Comparison of ENCODE assay signal across 5 fruit fly cellular contexts in genomic region chr2L:19140257-19140983, dm6.
TF ChIP-seq lines count a peak whose summit lies in the region.

No protein-coding gene starts in this region.

- TF ChIP-seq CTCF in whole organism, embryonic (GFP tag; optimal IDR thresholded peaks at IDR 0.05; lab: Kevin White, UChicago) = no peak

TF ChIP-seq in whole organism, adult, 20 proteins besides CTCF, POLR2A, EP300 and RAD21:
- no peak for TF ChIP-seq CG12768 (GFP tag; optimal IDR thresholded peaks at IDR 0.05; lab: Kevin White, UChicago)
- peak; percentile 76 for TF ChIP-seq tj (GFP tag; optimal IDR thresholded peaks at IDR 0.05; lab: Kevin White, UChicago)

TF ChIP-seq in whole organism, embryonic, 481 proteins besides CTCF, POLR2A, EP300 and RAD21 (continues in another document):
- TF ChIP-seq en (GFP tag; optimal IDR thresholded peaks at IDR 0.05; lab: Kevin White, UChicago) (no peak), dysf (GFP tag; IDR thresholded peaks at IDR 0.05; lab: Robert Waterston, UW) (peak; percentile 31; the same call in 1 of the 3 replicates), CG10959 (GFP tag; IDR thresholded peaks at IDR 0.05; lab: Robert Waterston, UW) (no peak), CG17385 (GFP tag; optimal IDR thresholded peaks at IDR 0.05; lab: Kevin White, UChicago) (no peak), CG10147 (GFP tag; optimal IDR thresholded peaks at IDR 0.05; lab: Kevin White, UChicago) (no peak), CG13424 (tag; optimal IDR thresholded peaks at IDR 0.05; lab: Kevin White, UChicago) (no peak), CG15601 (tag; optimal IDR thresholded peaks at IDR 0.05; lab: Kevin White, UChicago) (peak; percentile 34), CG11504 (tag; optimal IDR thresholded peaks at IDR 0.05; lab: Kevin White, UChicago) (no peak), B-H2 (GFP tag; optimal IDR thresholded peaks at IDR 0.05; lab: Kevin White, UChicago) (peak; percentile 1), NC2β (GFP tag; optimal IDR thresholded peaks at IDR 0.05; lab: Kevin White, UChicago) (no peak), CG16779 (GFP tag; IDR thresholded peaks at IDR 0.05; lab: Robert Waterston, UW) (no peak), grau (tag; optimal IDR thresholded peaks at IDR 0.05; lab: Kevin White, UChicago) (peak; percentile 48), CG3281 (GFP tag; optimal IDR thresholded peaks at IDR 0.05; lab: Kevin White, UChicago) (no peak), Hsf (GFP tag; optimal IDR thresholded peaks at IDR 0.05; lab: Kevin White, UChicago) (no peak), phol (tag; optimal IDR thresholded peaks at IDR 0.05; lab: Kevin White, UChicago) (no peak), CG11560 (tag; IDR thresholded peaks at IDR 0.05; lab: Robert Waterston, UW) (no peak), zfh2 (GFP tag; optimal IDR thresholded peaks at IDR 0.05; lab: Kevin White, UChicago) (no peak), sr (GFP tag; IDR thresholded peaks at IDR 0.05; lab: Robert Waterston, UW) (no peak), CG9876 (GFP tag; optimal IDR thresholded peaks at IDR 0.05; lab: Kevin White, UChicago) (no peak), CG9215 (GFP tag; IDR thresholded peaks at IDR 0.05; lab: Robert Waterston, UW) (no peak), odd (GFP tag; optimal IDR thresholded peaks at IDR 0.05; lab: Kevin White, UChicago) (peak; percentile 21), Deaf1 (tag; optimal IDR thresholded peaks at IDR 0.05; lab: Kevin White, UChicago) (peak; percentile 49), CG30431 (GFP tag; optimal IDR thresholded peaks at IDR 0.05; lab: Kevin White, UChicago) (no peak)

TF ChIP-seq in whole organism, prepupa, 60 proteins besides CTCF, POLR2A, EP300 and RAD21 (continues in another document):
- TF ChIP-seq lz (GFP tag; optimal IDR thresholded peaks at IDR 0.05; lab: Kevin White, UChicago) (no peak), CG10669 (GFP tag; optimal IDR thresholded peaks at IDR 0.05; lab: Kevin White, UChicago) (peak; percentile 45), CG31627 (GFP tag; optimal IDR thresholded peaks at IDR 0.05; lab: Kevin White, UChicago) (peak; percentile 17), CG6808 (GFP tag; optimal IDR thresholded peaks at IDR 0.05; lab: Kevin White, UChicago) (peak; percentile 17), CG11902 (GFP tag; optimal IDR thresholded peaks at IDR 0.05; lab: Kevin White, UChicago) (no peak), Eip78C (GFP tag; lab: Kevin White, UChicago) (peak; percentile 57), CG15336 (GFP tag; IDR thresholded peaks at IDR 0.05; lab: Robert Waterston, UW) (no peak), pdm3 (GFP tag; optimal IDR thresholded peaks at IDR 0.05; lab: Kevin White, UChicago) (no peak), CG8119 (GFP tag; IDR thresholded peaks at IDR 0.05; lab: Robert Waterston, UW) (no peak), CG9139 (GFP tag; optimal IDR thresholded peaks at IDR 0.05; lab: Kevin White, UChicago) (no peak), Smox (GFP tag; optimal IDR thresholded peaks at IDR 0.05; lab: Kevin White, UChicago) (no peak), CG11294 (GFP tag; IDR thresholded peaks at IDR 0.05; lab: Robert Waterston, UW) (no peak), Sox15 (GFP tag; optimal IDR thresholded peaks at IDR 0.05; lab: Kevin White, UChicago) (no peak), salr (GFP tag; optimal IDR thresholded peaks at IDR 0.05; lab: Kevin White, UChicago) (no peak), CG6163 (GFP tag; IDR thresholded peaks at IDR 0.05; lab: Robert Waterston, UW) (peak; percentile 31; the same call in 1 of the 3 replicates), Sox102F (GFP tag; optimal IDR thresholded peaks at IDR 0.05; lab: Kevin White, UChicago) (no peak), CG16779 (tag; optimal IDR thresholded peaks at IDR 0.05; lab: Kevin White, UChicago) (no peak), esn (GFP tag; optimal IDR thresholded peaks at IDR 0.05; lab: Kevin White, UChicago) (no peak), fkh (GFP tag; optimal IDR thresholded peaks at IDR 0.05; lab: Kevin White, UChicago) (peak; percentile 85), Gug (GFP tag; IDR thresholded peaks at IDR 0.05; lab: Robert Waterston, UW) (no peak), Eip75B (GFP tag; optimal IDR thresholded peaks at IDR 0.05; lab: Kevin White, UChicago) (peak; percentile 61), Hr39 (GFP tag; optimal IDR thresholded peaks at IDR 0.05; lab: Kevin White, UChicago) (no peak), Ets96B (tag; optimal IDR thresholded peaks at IDR 0.05; lab: Kevin White, UChicago) (no peak), dac (GFP tag; optimal IDR thresholded peaks at IDR 0.05; lab: Kevin White, UChicago) (no peak), CG1621 (tag; optimal IDR thresholded peaks at IDR 0.05; lab: Kevin White, UChicago) (no peak)

TF ChIP-seq in whole organism, pupa, 21 proteins besides CTCF, POLR2A, EP300 and RAD21:
- TF ChIP-seq rn (GFP tag; IDR thresholded peaks at IDR 0.05; lab: Robert Waterston, UW) (no peak), D1 (tag; optimal IDR thresholded peaks at IDR 0.05; lab: Kevin White, UChicago) (no peak), Pif1A (GFP tag; optimal IDR thresholded peaks at IDR 0.05; lab: Kevin White, UChicago) (peak; percentile 6), gl (tag; optimal IDR thresholded peaks at IDR 0.05; lab: Kevin White, UChicago) (peak; percentile 16), CG4496 (GFP tag; IDR thresholded peaks at IDR 0.05; lab: Robert Waterston, UW) (no peak), CG8301 (tag; optimal IDR thresholded peaks at IDR 0.05; lab: Kevin White, UChicago) (no peak), CG9948 (tag; optimal IDR thresholded peaks at IDR 0.05; lab: Kevin White, UChicago) (peak; percentile 10), CG15710 (tag; optimal IDR thresholded peaks at IDR 0.05; lab: Kevin White, UChicago) (no peak), Snoo (tag; optimal IDR thresholded peaks at IDR 0.05; lab: Kevin White, UChicago) (no peak), EcR (GFP tag; optimal IDR thresholded peaks at IDR 0.05; lab: Kevin White, UChicago) (no peak), CG34367 (tag; optimal IDR thresholded peaks at IDR 0.05; lab: Kevin White, UChicago) (no peak), fd96Ca (GFP tag; IDR thresholded peaks at IDR 0.05; lab: Robert Waterston, UW) (no peak), CG17806 (tag; optimal IDR thresholded peaks at IDR 0.05; lab: Kevin White, UChicago) (peak; percentile 49), Pif1B (GFP tag; optimal IDR thresholded peaks at IDR 0.05; lab: Kevin White, UChicago) (no peak), CG32121 (GFP tag; IDR thresholded peaks at IDR 0.05; lab: Robert Waterston, UW) (no peak), CG13204 (GFP tag; optimal IDR thresholded peaks at IDR 0.05; lab: Kevin White, UChicago) (no peak), CG14655 (GFP tag; optimal IDR thresholded peaks at IDR 0.05; lab: Kevin White, UChicago) (peak; percentile 25), CG12605 (GFP tag; IDR thresholded peaks at IDR 0.05; lab: Robert Waterston, UW) (no peak), Ets98B (GFP tag; IDR thresholded peaks at IDR 0.05; lab: Robert Waterston, UW) (no peak), CG10348 (GFP tag; IDR thresholded peaks at IDR 0.05; lab: Robert Waterston, UW) (no peak), CG8159 (tag; optimal IDR thresholded peaks at IDR 0.05; lab: Kevin White, UChicago) (peak; percentile 57)

TF ChIP-seq in whole organism, wandering third instar larva, 38 proteins besides CTCF, POLR2A, EP300 and RAD21:
- TF ChIP-seq Rel (GFP tag; optimal IDR thresholded peaks at IDR 0.05; lab: Kevin White, UChicago) (no peak), Rel (tag; optimal IDR thresholded peaks at IDR 0.05; lab: Kevin White, UChicago) (peak; percentile 23), foxo (GFP tag; optimal IDR thresholded peaks at IDR 0.05; lab: Kevin White, UChicago) (peak in 1 of 2 experiments; percentile 76), GATAd (GFP tag; optimal IDR thresholded peaks at IDR 0.05; lab: Kevin White, UChicago) (no peak), Sp1 (GFP tag; optimal IDR thresholded peaks at IDR 0.05; lab: Kevin White, UChicago) (peak; percentile 66), HLH106 (tag; optimal IDR thresholded peaks at IDR 0.05; lab: Kevin White, UChicago) (peak; percentile 55), fru (GFP tag; optimal IDR thresholded peaks at IDR 0.05; lab: Kevin White, UChicago) (peak; percentile 76), lola (GFP tag; optimal IDR thresholded peaks at IDR 0.05; lab: Kevin White, UChicago) (no peak), dmrt93B (GFP tag; optimal IDR thresholded peaks at IDR 0.05; lab: Kevin White, UChicago) (peak; percentile 15)
